Worm (Caenorhabditis elegans): ENCODE results near the gene ptr-8.
A peak's percentile ranks its signal among the peaks of the same experiment; 100 is the strongest.

ce11 chrII:10861723-10862486 is 27.2 kb upstream of the ptr-8 start:
- TF ChIP-seq R02D3.7 (tag; optimal IDR thresholded peaks at IDR 0.05), result no peak
- TF ChIP-seq mdl-1 (tag; optimal IDR thresholded peaks at IDR 0.05), result peak; percentile 18 to 25
- TF ChIP-seq ztf-11 (tag; optimal IDR thresholded peaks at IDR 0.05), result no peak
- no peak for TF ChIP-seq pha-4 (GFP tag; IDR thresholded peaks at IDR 0.05)
- no peak for TF ChIP-seq pha-4 (tag; optimal IDR thresholded peaks at IDR 0.05)
- TF ChIP-seq rbr-2 (tag; optimal IDR thresholded peaks at IDR 0.05), result no peak
- TF ChIP-seq mes-2 (tag; optimal IDR thresholded peaks at IDR 0.05; ENCODE audit: poor library complexity, severe bottlenecking), result no peak
- TF ChIP-seq mep-1 (tag; optimal IDR thresholded peaks at IDR 0.05), result peak; percentile 15
- no peak for TF ChIP-seq fos-1 (tag; optimal IDR thresholded peaks at IDR 0.05)

Data from whole organism, L4 larva.